Worm (Caenorhabditis elegans): ENCODE results near the gene lmd-5.

- no peak for TF ChIP-seq pha-2 (tag; optimal IDR thresholded peaks at IDR 0.05)
- no peak for TF ChIP-seq gmeb-2 (tag; optimal IDR thresholded peaks at IDR 0.05)
- TF ChIP-seq nhr-11 (tag; optimal IDR thresholded peaks at IDR 0.05), result no peak
- no peak for TF ChIP-seq dmd-4 (tag; optimal IDR thresholded peaks at IDR 0.05; ENCODE audit: borderline replicate concordance)
These were observed 7.5 kb downstream of the lmd-5 start, which contains the start of gene srx-36 for ce11 chrV:7130974-7131373.
